Fruit fly (Drosophila melanogaster): ENCODE results near the gene CG31373.

The CG31373 gene

dm6 chr3R:10699020-10699951 is 9.9 kb downstream of the CG31373 start:
- TF ChIP-seq CG34367 (tag; optimal IDR thresholded peaks at IDR 0.05), result no peak
- TF ChIP-seq CG17806 (tag; optimal IDR thresholded peaks at IDR 0.05), result no peak
- no peak for TF ChIP-seq CG12605 (GFP tag; IDR thresholded peaks at IDR 0.05)
- TF ChIP-seq EcR (GFP tag; optimal IDR thresholded peaks at IDR 0.05), result no peak
- TF ChIP-seq CG15710 (tag; optimal IDR thresholded peaks at IDR 0.05), result no peak
- TF ChIP-seq CG32121 (GFP tag; IDR thresholded peaks at IDR 0.05), result no peak
- no peak for TF ChIP-seq CG4496 (GFP tag; IDR thresholded peaks at IDR 0.05)

dm6 chr3R:10696371-10696777 is 12.8 kb downstream of the CG31373 start, which contains the start of the genes pug, CG14683 and CG46459:
Gene pug (plus strand): TSS chr3R:10696534.
Gene CG14683 (plus strand): TSS chr3R:10696647.
Gene CG46459 (plus strand): TSS chr3R:10696647.
- 0 out of 2 replicates have a peak, but pooled peaks have one; percentile 11 for TF ChIP-seq Ets98B (GFP tag; IDR thresholded peaks at IDR 0.05)
- TF ChIP-seq CG9948 (tag; optimal IDR thresholded peaks at IDR 0.05), result no peak

dm6 chr3R:10688835-10689234 is 20.3 kb downstream of the CG31373 start:
- no peak for TF ChIP-seq Snoo (tag; optimal IDR thresholded peaks at IDR 0.05)
- no peak for TF ChIP-seq CG8301 (tag; optimal IDR thresholded peaks at IDR 0.05)
- TF ChIP-seq CG4496 (GFP tag; IDR thresholded peaks at IDR 0.05), result peak; percentile 70; the same call in 2 of the 3 replicates
- TF ChIP-seq CG10348 (GFP tag; IDR thresholded peaks at IDR 0.05), result no peak
- no peak for TF ChIP-seq CG17806 (tag; optimal IDR thresholded peaks at IDR 0.05)
- no peak for TF ChIP-seq CG9948 (tag; optimal IDR thresholded peaks at IDR 0.05)
- 0 out of 2 replicates have a peak, but pooled peaks have one; percentile 20 for TF ChIP-seq Ets98B (GFP tag; IDR thresholded peaks at IDR 0.05)
- peak; percentile 44; the same call in 1 of the 2 replicates for TF ChIP-seq CG32121 (GFP tag; IDR thresholded peaks at IDR 0.05)

DNA sequence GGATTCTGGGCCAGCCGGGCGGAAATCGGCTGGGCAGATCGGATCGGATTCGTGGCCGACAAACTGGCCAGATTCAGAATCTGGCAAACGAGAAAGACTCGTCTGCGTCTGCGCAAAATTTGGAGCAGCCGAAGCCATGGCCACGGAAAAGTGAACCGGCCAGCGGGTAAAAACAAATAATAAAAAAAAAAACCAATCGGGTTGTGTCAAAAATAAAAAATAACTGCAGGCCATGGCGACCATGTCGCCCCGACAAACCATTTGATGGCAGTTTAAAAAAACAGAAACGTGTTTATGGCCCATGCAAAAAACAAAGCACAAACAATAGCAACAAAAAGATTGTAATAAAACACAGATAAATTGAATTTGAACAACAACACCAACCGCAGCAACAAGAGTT is 21.0 kb downstream of the CG31373 start:
- no peak for TF ChIP-seq CG9948 (tag; optimal IDR thresholded peaks at IDR 0.05)
- no peak for TF ChIP-seq CG34367 (tag; optimal IDR thresholded peaks at IDR 0.05)
- no peak for TF ChIP-seq CG8301 (tag; optimal IDR thresholded peaks at IDR 0.05)
- no peak for TF ChIP-seq Pif1B (GFP tag; optimal IDR thresholded peaks at IDR 0.05)
- no peak for TF ChIP-seq CG13204 (GFP tag; optimal IDR thresholded peaks at IDR 0.05)
- TF ChIP-seq Ets98B (GFP tag; IDR thresholded peaks at IDR 0.05), result peak; percentile 44; the same call in 1 of the 2 replicates

- TF ChIP-seq CG9948 (tag; optimal IDR thresholded peaks at IDR 0.05) (no peak), CG13204 (GFP tag; optimal IDR thresholded peaks at IDR 0.05) (no peak), CG10348 (GFP tag; IDR thresholded peaks at IDR 0.05) (no peak), Pif1A (GFP tag; optimal IDR thresholded peaks at IDR 0.05) (no peak), EcR (GFP tag; optimal IDR thresholded peaks at IDR 0.05) (no peak), CG14655 (GFP tag; optimal IDR thresholded peaks at IDR 0.05) (no peak), CG12605 (GFP tag; IDR thresholded peaks at IDR 0.05) (no peak), fd96Ca (GFP tag; IDR thresholded peaks at IDR 0.05) (no peak), rn (GFP tag; IDR thresholded peaks at IDR 0.05) (no peak), CG8159 (tag; optimal IDR thresholded peaks at IDR 0.05) (no peak)
Observed at dm6 chr3R:10687312-10687711, 21.9 kb downstream of the CG31373 start.

DNA sequence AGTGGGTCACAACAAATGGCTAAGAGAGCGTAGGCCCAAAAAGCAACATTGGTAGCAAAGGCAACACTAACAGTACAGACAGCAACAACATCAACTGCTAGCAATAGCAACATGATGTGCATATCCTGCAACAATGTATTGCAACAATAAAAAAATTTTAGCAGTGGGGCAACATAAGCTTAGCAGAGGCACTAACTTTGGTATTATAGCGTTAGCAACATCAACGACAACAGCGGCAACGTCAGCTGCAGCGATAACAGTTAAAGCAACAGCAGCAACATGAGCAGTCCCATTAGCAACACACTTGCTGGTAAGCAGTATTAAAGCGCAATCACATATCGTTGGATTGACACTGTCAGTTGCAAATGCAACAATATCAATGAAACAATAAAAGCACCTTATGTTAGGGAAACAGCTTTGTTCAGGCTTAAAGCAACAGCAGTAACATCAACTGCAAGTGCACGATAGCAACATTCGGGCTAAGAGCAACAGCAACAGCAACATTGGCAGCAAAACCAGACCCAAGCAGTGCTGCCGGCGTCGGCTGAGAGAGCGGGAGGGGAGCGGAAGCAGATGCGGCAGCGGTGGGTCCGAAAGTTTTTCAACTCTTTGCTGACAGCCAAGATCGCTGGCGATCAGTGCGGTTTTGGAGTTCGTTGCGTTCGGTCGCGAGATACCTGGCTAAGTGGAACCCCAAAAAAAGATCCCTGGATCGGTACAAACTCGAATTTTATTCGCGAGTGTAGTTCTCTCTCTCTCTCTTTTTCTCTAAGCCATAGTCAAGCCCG is 22.7 kb downstream of the CG31373 start, which contains the start of gene Skel:
TSS of gene Skel (plus strand) at position 637 of the 788 bp plus-strand sequence.
- TF ChIP-seq CG13204 (GFP tag; optimal IDR thresholded peaks at IDR 0.05), result peak; percentile 14
- peak; percentile 39; the same call in 1 of the 2 replicates for TF ChIP-seq Ets98B (GFP tag; IDR thresholded peaks at IDR 0.05)
- no peak for TF ChIP-seq CG34367 (tag; optimal IDR thresholded peaks at IDR 0.05)

DNA sequence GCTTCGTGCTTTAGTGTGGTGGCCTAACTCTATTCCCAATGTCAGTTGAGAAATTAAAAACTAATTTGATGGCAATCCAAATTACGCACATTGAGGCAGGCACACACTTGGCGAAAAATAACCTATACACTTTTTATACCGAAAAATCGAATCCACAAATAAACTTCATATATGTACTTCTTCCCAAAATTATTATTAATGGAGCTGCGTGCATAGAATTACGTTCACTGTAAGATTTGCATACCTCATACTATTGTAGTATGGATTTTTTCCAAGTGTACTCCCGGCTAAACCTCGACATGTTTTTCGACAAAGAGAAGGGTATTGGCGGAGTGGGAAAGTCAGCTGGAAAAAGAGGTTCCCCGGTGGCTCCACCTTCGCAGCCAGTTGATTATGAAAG is 24.9 kb downstream of the CG31373 start:
- peak; percentile 30 for TF ChIP-seq CG8301 (tag; optimal IDR thresholded peaks at IDR 0.05)
- peak; percentile 64 for TF ChIP-seq Ets98B (GFP tag; IDR thresholded peaks at IDR 0.05)
- 0 out of 3 replicates have a peak, but pooled peaks have one; percentile 30 for TF ChIP-seq fd96Ca (GFP tag; IDR thresholded peaks at IDR 0.05)
- no peak for TF ChIP-seq CG9948 (tag; optimal IDR thresholded peaks at IDR 0.05)
- peak; percentile 71 for TF ChIP-seq CG32121 (GFP tag; IDR thresholded peaks at IDR 0.05)
- TF ChIP-seq CG17806 (tag; optimal IDR thresholded peaks at IDR 0.05), result peak; percentile 2
- no peak for TF ChIP-seq CG10348 (GFP tag; IDR thresholded peaks at IDR 0.05)
- peak; percentile 52 for TF ChIP-seq CG14655 (GFP tag; optimal IDR thresholded peaks at IDR 0.05)
- TF ChIP-seq CG13204 (GFP tag; optimal IDR thresholded peaks at IDR 0.05), result no peak
- no peak for TF ChIP-seq Pif1A (GFP tag; optimal IDR thresholded peaks at IDR 0.05)
- no peak for TF ChIP-seq gl (tag; optimal IDR thresholded peaks at IDR 0.05)
- no peak for TF ChIP-seq CG34367 (tag; optimal IDR thresholded peaks at IDR 0.05)
- TF ChIP-seq CG4496 (GFP tag; IDR thresholded peaks at IDR 0.05), result peak; percentile 67
- TF ChIP-seq CG8159 (tag; optimal IDR thresholded peaks at IDR 0.05), result no peak
- no peak for TF ChIP-seq Snoo (tag; optimal IDR thresholded peaks at IDR 0.05)
- no peak for TF ChIP-seq Pif1B (GFP tag; optimal IDR thresholded peaks at IDR 0.05)
- TF ChIP-seq rn (GFP tag; IDR thresholded peaks at IDR 0.05), result peak; percentile 35; the same call in 1 of the 2 replicates

Measured in whole organism, pupa.